Worm (Caenorhabditis elegans) whole organism, early embryonic: ENCODE measurements around the gene F35A5.8.

ENCODE experiments used
- B0310.2 ChIP-seq: sonication (generic microtip); optimal IDR thresholded peaks from 2 replicates; lab custom pipeline; 2016; ENCODE audit warnings: mild to moderate bottlenecking, missing genetic modification characterization, missing compliant biosample characterization
- F13C5.2 ChIP-seq: sonication (generic microtip); optimal IDR thresholded peaks from 2 replicates; lab custom pipeline; 2017; ENCODE audit warnings: mild to moderate bottlenecking, missing genetic modification characterization, inconsistent platforms, missing compliant biosample characterization
- aly-1 ChIP-seq: sonication (generic microtip); optimal IDR thresholded peaks from 2 replicates; lab custom pipeline; 2016; ENCODE audit warnings: missing genetic modification characterization, missing compliant biosample characterization
- ama-1 ChIP-seq: fragments of 150-350 bp; optimal IDR thresholded peaks from 2 replicates; lab custom pipeline; 2014
- ceh-13 ChIP-seq: fragments of 200-800 bp; sonication (Bioruptor generic); optimal IDR thresholded peaks from 2 replicates; lab custom pipeline; 2018; ENCODE audit warnings: mild to moderate bottlenecking, missing genetic modification characterization, missing compliant biosample characterization
- ceh-36 ChIP-seq: sonication (generic microtip); optimal IDR thresholded peaks from 2 replicates; lab custom pipeline; 2016; ENCODE audit warnings: missing genetic modification characterization, inconsistent platforms, missing compliant biosample characterization
- ets-7 ChIP-seq: sonication (generic microtip); optimal IDR thresholded peaks from 2 replicates; lab custom pipeline; 2016; ENCODE audit warnings: missing genotype, missing genetic modification characterization, missing compliant biosample characterization
- flt-1 ChIP-seq: fragments of 200-800 bp; sonication (Bioruptor generic); IDR thresholded peaks from 2 replicates; pipeline ENCODE4 v1.3.6; 2022; ENCODE audit warnings: missing genetic modification characterization, missing compliant biosample characterization
- hmbx-1 ChIP-seq: sonication (generic microtip); optimal IDR thresholded peaks from 2 replicates; lab custom pipeline; 2016; ENCODE audit warnings: mild to moderate bottlenecking, missing genetic modification characterization, missing compliant biosample characterization
- hmg-4 ChIP-seq: fragments of 200-800 bp; sonication (Bioruptor generic); optimal IDR thresholded peaks from 2 replicates; lab custom pipeline; 2018; ENCODE audit warnings: mild to moderate bottlenecking, missing genetic modification characterization, missing compliant biosample characterization
- hnd-1 ChIP-seq: sonication (generic microtip); optimal IDR thresholded peaks from 2 replicates; lab custom pipeline; 2016; ENCODE audit warnings: missing genetic modification characterization, missing compliant biosample characterization
- pes-1 ChIP-seq: fragments of 200-800 bp; sonication (Bioruptor generic); IDR thresholded peaks from 2 replicates; pipeline ENCODE4 v1.3.6; 2022; ENCODE audit warnings: missing genetic modification reagents, missing genetic modification characterization, missing compliant biosample characterization
- scrt-1 ChIP-seq: fragments of 200-800 bp; sonication (Bioruptor generic); IDR thresholded peaks from 2 replicates; pipeline ENCODE4 v1.3.6; 2022; ENCODE audit warnings: missing genetic modification characterization, missing compliant biosample characterization
- sea-1 ChIP-seq: fragments of 200-800 bp; sonication (Bioruptor generic); conservative IDR thresholded peaks from 2 replicates; pipeline ENCODE4 v1.3.6; 2022; ENCODE audit warnings: missing genetic modification characterization, missing compliant biosample characterization
- tbx-11 ChIP-seq: fragments of 200-800 bp; sonication (Bioruptor generic); IDR thresholded peaks from 2 replicates; pipeline ENCODE4 v1.3.6; 2022; ENCODE audit warnings: missing genetic modification characterization, missing compliant biosample characterization
- tbx-37 ChIP-seq: fragments of 200-800 bp; sonication (Bioruptor generic); conservative IDR thresholded peaks from 2 replicates; pipeline ENCODE4 v1.3.6; 2022; ENCODE audit warnings: missing genetic modification reagents, missing genetic modification characterization, missing compliant biosample characterization
- tra-4 ChIP-seq: sonication (generic microtip); optimal IDR thresholded peaks from 2 replicates; lab custom pipeline; 2017; ENCODE audit warnings: missing genetic modification characterization, missing compliant biosample characterization

F35A5.8 gene

ce11 chrX:3794161-3794560 lies 9.1 kb downstream of the F35A5.8 start:
- no peak for TF ChIP-seq tra-4 (tag; lab: Kevin White, UChicago)
- no peak for TF ChIP-seq B0310.2 (tag; lab: Kevin White, UChicago)
- TF ChIP-seq flt-1 (GFP tag; lab: Robert Waterston, UW): no peak
- TF ChIP-seq aly-1 (tag; lab: Kevin White, UChicago): no peak
- no peak for TF ChIP-seq hnd-1 (tag; lab: Kevin White, UChicago)
- no peak for TF ChIP-seq scrt-1
- no peak for TF ChIP-seq ceh-36 (tag; lab: Kevin White, UChicago)
- TF ChIP-seq tbx-37 (GFP tag; lab: Robert Waterston, UW): no peak
- no peak for TF ChIP-seq ets-7 (tag; lab: Kevin White, UChicago)
- no peak for TF ChIP-seq hmbx-1
- TF ChIP-seq pes-1 (GFP tag; lab: Robert Waterston, UW): no peak

DNA sequence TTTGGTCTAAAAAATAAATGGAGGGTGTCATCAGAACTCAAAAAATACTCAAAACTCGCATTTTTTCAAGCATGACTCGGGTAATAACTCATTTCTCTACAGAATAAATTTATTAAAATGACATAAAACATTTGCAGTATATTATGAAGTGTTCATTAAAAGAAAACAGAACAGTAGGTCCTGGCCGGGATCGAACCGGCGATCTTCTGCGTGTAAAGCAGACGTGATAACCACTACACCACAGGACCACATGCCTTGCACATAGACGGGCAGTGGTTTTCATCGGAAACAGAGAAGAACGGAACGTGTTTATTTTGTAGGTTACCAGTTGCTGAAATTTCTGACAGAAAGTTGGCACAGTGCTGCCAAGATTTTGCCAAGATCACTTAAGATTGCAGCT lies 9.9 kb downstream of the F35A5.8 start:
- TF ChIP-seq hnd-1 (tag; lab: Kevin White, UChicago) (no peak), pes-1 (GFP tag; lab: Robert Waterston, UW) (0 out of 2 replicates have a peak, but pooled peaks have one; percentile 50)

DNA sequence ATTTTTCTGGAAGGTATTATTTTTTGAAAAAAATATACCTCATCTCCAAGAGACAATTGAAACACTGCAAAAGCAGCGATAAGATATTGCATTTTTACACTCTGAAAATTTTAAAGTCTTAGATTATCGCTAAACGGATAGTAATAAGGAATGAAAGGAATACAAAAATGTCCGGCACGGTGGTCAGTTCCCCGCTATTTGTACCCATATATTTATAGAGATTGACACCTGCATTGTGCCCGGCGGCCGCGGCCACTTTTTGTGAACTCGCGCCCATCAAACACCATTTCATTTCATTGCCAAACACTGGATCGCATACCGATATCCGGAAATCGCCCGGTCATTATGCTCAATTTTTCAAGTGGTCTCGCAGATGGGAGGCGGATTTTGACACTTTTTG lies 10.5 kb downstream of the F35A5.8 start, which contains the start of gene idpp-5:
TSS of gene idpp-5 (minus strand) at position 101 of the 400 bp plus-strand sequence.
- TF ChIP-seq B0310.2 (tag; lab: Kevin White, UChicago): no peak
- TF ChIP-seq tbx-37 (GFP tag; lab: Robert Waterston, UW): no peak
- TF ChIP-seq tbx-11 (GFP tag; lab: Robert Waterston, UW): no peak
- TF ChIP-seq sea-1 (GFP tag; lab: Robert Waterston, UW): no peak
- TF ChIP-seq aly-1 (tag; lab: Kevin White, UChicago): no peak
- no peak for TF ChIP-seq hmbx-1
- no peak for TF ChIP-seq scrt-1
- TF ChIP-seq hnd-1 (tag; lab: Kevin White, UChicago): no peak
- TF ChIP-seq ets-7 (tag; lab: Kevin White, UChicago): no peak
- no peak for TF ChIP-seq hmg-4 (GFP tag; lab: Kevin White, UChicago)
- no peak for TF ChIP-seq F13C5.2 (tag; lab: Kevin White, UChicago)
- no peak for TF ChIP-seq ceh-13 (GFP tag; lab: Kevin White, UChicago)
- no peak for TF ChIP-seq ama-1
- TF ChIP-seq flt-1 (GFP tag; lab: Robert Waterston, UW): no peak
- no peak for TF ChIP-seq ceh-36 (tag; lab: Kevin White, UChicago)
- no peak for TF ChIP-seq pes-1 (GFP tag; lab: Robert Waterston, UW)
- TF ChIP-seq tra-4 (tag; lab: Kevin White, UChicago): no peak

DNA sequence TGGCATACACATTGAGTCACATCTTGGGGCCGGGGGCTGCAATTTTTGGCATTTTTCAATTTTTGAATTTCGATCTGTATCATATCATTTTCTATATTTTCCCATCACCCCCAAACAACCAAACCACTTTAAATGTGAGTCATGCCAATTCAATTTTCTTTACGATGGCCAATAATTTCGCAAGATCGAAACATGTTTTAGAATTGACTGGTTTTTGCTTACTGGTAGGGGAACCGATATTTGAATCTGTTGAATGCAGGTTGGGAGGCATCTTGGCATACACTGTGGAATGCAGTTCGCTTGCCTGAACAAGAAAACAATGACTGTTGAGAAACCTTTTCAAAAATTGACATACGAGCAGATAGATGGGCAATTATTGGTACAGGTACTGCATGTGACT lies 12.2 kb downstream of the F35A5.8 start:
- no peak for TF ChIP-seq flt-1 (GFP tag; lab: Robert Waterston, UW)
- TF ChIP-seq sea-1 (GFP tag; lab: Robert Waterston, UW): no peak
- TF ChIP-seq pes-1 (GFP tag; lab: Robert Waterston, UW): no peak
- TF ChIP-seq ceh-13 (GFP tag; lab: Kevin White, UChicago): no peak
- TF ChIP-seq F13C5.2 (tag; lab: Kevin White, UChicago): no peak
- TF ChIP-seq ama-1: no peak
- TF ChIP-seq aly-1 (tag; lab: Kevin White, UChicago): no peak
- no peak for TF ChIP-seq ceh-36 (tag; lab: Kevin White, UChicago)
- no peak for TF ChIP-seq tbx-11 (GFP tag; lab: Robert Waterston, UW)
- no peak for TF ChIP-seq hmbx-1
- TF ChIP-seq ets-7 (tag; lab: Kevin White, UChicago): no peak
- TF ChIP-seq tbx-37 (GFP tag; lab: Robert Waterston, UW): no peak
- no peak for TF ChIP-seq hnd-1 (tag; lab: Kevin White, UChicago)
- no peak for TF ChIP-seq scrt-1
- TF ChIP-seq B0310.2 (tag; lab: Kevin White, UChicago): no peak
- TF ChIP-seq tra-4 (tag; lab: Kevin White, UChicago): no peak
- TF ChIP-seq hmg-4 (GFP tag; lab: Kevin White, UChicago): no peak

- TF ChIP-seq ceh-36 (tag; lab: Kevin White, UChicago) (no peak), B0310.2 (tag; lab: Kevin White, UChicago) (no peak), flt-1 (GFP tag; lab: Robert Waterston, UW) (no peak), tbx-37 (GFP tag; lab: Robert Waterston, UW) (no peak), hmg-4 (GFP tag; lab: Kevin White, UChicago) (no peak), ets-7 (tag; lab: Kevin White, UChicago) (no peak), pes-1 (GFP tag; lab: Robert Waterston, UW) (no peak), F13C5.2 (tag; lab: Kevin White, UChicago) (no peak), hmbx-1 (no peak), ama-1 (no peak), tra-4 (tag; lab: Kevin White, UChicago) (no peak), scrt-1 (no peak), aly-1 (tag; lab: Kevin White, UChicago) (no peak), tbx-11 (GFP tag; lab: Robert Waterston, UW) (no peak), hnd-1 (tag; lab: Kevin White, UChicago) (no peak), ceh-13 (GFP tag; lab: Kevin White, UChicago) (no peak), sea-1 (GFP tag; lab: Robert Waterston, UW) (no peak)
Observed at ce11 chrX:3788483-3788882, 14.8 kb downstream of the F35A5.8 start.

DNA sequence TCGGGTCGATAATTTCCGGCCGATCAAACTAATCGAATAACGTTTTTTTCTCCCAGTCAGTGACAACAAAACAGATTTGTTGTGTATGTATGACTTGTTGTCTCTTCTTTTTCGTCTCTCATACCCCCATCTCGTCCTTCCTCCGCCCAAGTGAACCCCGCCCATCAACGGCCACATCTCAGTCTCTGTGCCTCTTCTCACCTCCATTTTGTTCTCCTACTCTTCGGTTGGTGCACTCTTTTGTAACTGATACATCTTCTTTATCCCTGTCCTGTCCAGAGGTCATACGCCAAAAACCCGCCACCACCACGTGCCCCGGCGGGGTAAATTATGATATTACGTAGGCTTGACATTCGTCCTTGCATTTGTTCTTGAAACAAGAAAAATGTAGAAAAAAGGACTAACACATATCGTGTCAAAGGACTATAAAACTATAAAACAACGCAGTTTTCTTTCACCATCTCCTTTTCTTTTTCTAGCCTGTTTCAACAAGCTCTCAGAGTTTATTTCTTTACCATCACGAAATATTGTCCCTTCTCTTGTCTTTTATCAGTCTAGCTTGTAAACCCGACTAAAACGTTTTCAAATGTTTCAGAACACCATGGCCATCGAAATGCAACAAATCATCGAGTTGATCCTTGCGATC lies 15.7 kb downstream of the F35A5.8 start, which contains the start of gene pmpl-1:
TSS of gene pmpl-1 (plus strand) at position 596 of the 646 bp plus-strand sequence.
- no peak for TF ChIP-seq tbx-37 (GFP tag; lab: Robert Waterston, UW)
- no peak for TF ChIP-seq ama-1
- no peak for TF ChIP-seq B0310.2 (tag; lab: Kevin White, UChicago)
- TF ChIP-seq F13C5.2 (tag; lab: Kevin White, UChicago): no peak
- no peak for TF ChIP-seq scrt-1
- no peak for TF ChIP-seq ceh-13 (GFP tag; lab: Kevin White, UChicago)
- peak; percentile 55 for TF ChIP-seq hmg-4 (GFP tag; lab: Kevin White, UChicago)
- TF ChIP-seq ceh-36 (tag; lab: Kevin White, UChicago): no peak
- no peak for TF ChIP-seq flt-1 (GFP tag; lab: Robert Waterston, UW)
